Worm (Caenorhabditis elegans): ENCODE data around the gene btf-1.

DNA sequence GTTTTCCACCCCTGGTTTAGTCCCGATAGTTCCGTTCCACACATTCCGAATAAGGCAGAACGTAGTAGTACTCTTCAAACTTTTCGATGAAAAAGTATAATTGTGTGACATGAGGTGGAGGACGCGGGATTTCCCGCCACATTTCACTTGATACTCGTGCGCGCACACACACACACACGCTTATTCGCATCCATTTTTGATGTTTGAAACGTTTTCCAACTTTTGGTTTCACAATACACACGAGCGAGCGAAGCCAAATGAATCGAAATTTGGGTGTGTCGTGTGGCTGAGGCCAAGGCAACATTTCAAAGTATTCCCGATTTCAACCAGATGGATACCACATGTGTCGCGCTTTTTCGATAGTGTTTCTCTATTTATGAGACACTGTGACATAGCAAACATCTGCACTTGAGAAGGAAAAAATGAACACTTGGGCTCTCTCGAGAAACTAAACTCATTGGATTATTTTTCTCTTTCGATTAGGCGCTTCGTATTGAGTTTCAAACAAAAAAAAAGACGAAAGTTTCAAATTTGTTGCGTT is 6.3 kb upstream of the btf-1 start:
- TF ChIP-seq mdl-1 (tag; optimal IDR thresholded peaks at IDR 0.05) (peak in 1 of 2 experiments; percentile 35), Y75B8A.6 (GFP tag; IDR thresholded peaks at IDR 0.05) (no peak), unc-39 (tag; optimal IDR thresholded peaks at IDR 0.05) (no peak), snpc-4 (tag; optimal IDR thresholded peaks at IDR 0.05) (no peak), ZK337.2 (GFP tag; IDR thresholded peaks at IDR 0.05) (no peak), saeg-2 (GFP tag; IDR thresholded peaks at IDR 0.05) (no peak), F49E8.2 (tag; optimal IDR thresholded peaks at IDR 0.05; ENCODE audit: borderline replicate concordance) (no peak)

Data from whole organism, L4 larva.